Worm (Caenorhabditis elegans) whole organism, L4/young adult: Measurements from ENCODE around the gene cutl-21.

Experiments
- W03F9.2 ChIP-seq: fragments of 150-350 bp; optimal IDR thresholded peaks from 2 replicates; lab custom pipeline; 2014; ENCODE audit warnings: missing biosample characterization, missing genetic modification characterization
- dao-5 ChIP-seq: sonication (generic microtip); optimal IDR thresholded peaks from 2 replicates; lab custom pipeline; 2016; ENCODE audit warnings: missing genotype, missing genetic modification characterization, moderate library complexity, missing compliant biosample characterization
- him-1 ChIP-seq: sonication (generic microtip); optimal IDR thresholded peaks from 2 replicates; lab custom pipeline; 2016; ENCODE audit warnings: missing genotype, missing genetic modification reagents, missing genetic modification characterization, missing compliant biosample characterization

DNA sequence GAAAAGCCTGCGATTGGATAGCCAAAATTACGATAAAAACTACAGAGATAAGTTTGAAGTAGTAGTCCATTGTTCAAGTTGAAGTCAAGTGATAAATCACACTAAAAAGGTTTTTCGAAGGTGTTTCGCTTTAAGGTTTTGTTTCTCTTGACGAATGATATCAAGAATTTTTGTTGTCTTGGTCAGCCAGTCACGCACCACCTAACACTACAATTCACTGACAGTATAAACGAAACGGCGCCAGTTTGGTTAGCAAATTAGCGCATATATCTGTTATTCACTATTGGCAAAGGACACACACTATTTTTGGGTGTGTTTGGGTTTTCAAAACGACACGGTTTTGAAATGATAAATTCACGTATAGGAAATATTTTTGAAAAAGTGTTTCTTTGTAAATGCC is 34.1 kb upstream of the cutl-21 start, which contains the start of gene C44C1.6:
- TF ChIP-seq him-1 (tag; lab: Kevin White, UChicago) (no peak), dao-5 (no peak), W03F9.2 (no peak)
